Fruit fly (Drosophila melanogaster) S2 (cell line): ENCODE measurements around the gene TwdlW.

Source experiments
- CG8478 ChIP-seq: fragments of >200 bp; optimal IDR thresholded peaks from 2 replicates; lab custom pipeline; 2018
- CTCF ChIP-seq, 2 experiments: fragments of >200 bp; optimal IDR thresholded peaks; 2 replicates each; lab custom pipeline; 2018

- no peak for TF ChIP-seq CTCF (optimal IDR thresholded peaks at IDR 0.05; lab: Kevin White, UChicago)
- TF ChIP-seq CG8478 (lab: Kevin White, UChicago) = no peak
Measured at dm6 chr3R:17122796-17123504, 19.3 kb downstream of the TwdlW start.
